Worm (Caenorhabditis elegans) whole organism, early embryonic: Measurements from ENCODE around the gene R11D1.10.

Experiments used
- ceh-13 ChIP-seq: fragments of 200-800 bp; sonication (Bioruptor generic); optimal IDR thresholded peaks from 2 replicates; lab custom pipeline; 2018; ENCODE audit warnings: mild to moderate bottlenecking, missing genetic modification characterization, missing compliant biosample characterization
- ets-7 ChIP-seq: sonication (generic microtip); optimal IDR thresholded peaks from 2 replicates; lab custom pipeline; 2016; ENCODE audit warnings: missing genotype, missing genetic modification characterization, missing compliant biosample characterization
- flt-1 ChIP-seq: fragments of 200-800 bp; sonication (Bioruptor generic); IDR thresholded peaks from 2 replicates; pipeline ENCODE4 v1.3.6; 2022; ENCODE audit warnings: missing genetic modification characterization, missing compliant biosample characterization
- hnd-1 ChIP-seq: sonication (generic microtip); optimal IDR thresholded peaks from 2 replicates; lab custom pipeline; 2016; ENCODE audit warnings: missing genetic modification characterization, missing compliant biosample characterization
- sea-1 ChIP-seq: fragments of 200-800 bp; sonication (Bioruptor generic); conservative IDR thresholded peaks from 2 replicates; pipeline ENCODE4 v1.3.6; 2022; ENCODE audit warnings: missing genetic modification characterization, missing compliant biosample characterization
- tra-4 ChIP-seq: sonication (generic microtip); optimal IDR thresholded peaks from 2 replicates; lab custom pipeline; 2017; ENCODE audit warnings: missing genetic modification characterization, missing compliant biosample characterization

ce11 chrV:12695155-12695554 is 34.2 kb upstream of the R11D1.10 start, which contains the start of gene parn-1:
- TF ChIP-seq flt-1 (GFP tag; lab: Robert Waterston, UW) (no peak), hnd-1 (no peak), ets-7 (no peak), sea-1 (no peak), tra-4 (no peak), ceh-13 (GFP tag; lab: Kevin White, UChicago) (no peak)
